Fruit fly (Drosophila melanogaster) whole organism, prepupa: ENCODE data around the gene CG5359.
A peak's percentile ranks its signal among the peaks of the same experiment; 100 is the strongest.

Experiments used
- Blimp-1 ChIP-seq: fragments of 200-800 bp; sonication (Bioruptor generic); optimal IDR thresholded peaks from 3 replicates; lab custom pipeline; 2017; ENCODE audit warnings: missing biosample characterization, missing genetic modification characterization, mild to moderate bottlenecking, moderate library complexity, missing genetic modification reagents
- CG10631 ChIP-seq: fragments of 200-800 bp; sonication (Bioruptor generic); optimal IDR thresholded peaks from 2 replicates; lab custom pipeline; 2016; ENCODE audit warnings: missing biosample characterization, missing genetic modification characterization
- CG10669 ChIP-seq: fragments of 200-800 bp; sonication (Bioruptor generic); optimal IDR thresholded peaks from 3 replicates; lab custom pipeline; 2018; ENCODE audit warnings: missing biosample characterization, mild to moderate bottlenecking, missing genetic modification characterization, moderate library complexity
- CG11294 ChIP-seq: fragments of 200-800 bp; sonication (Bioruptor generic); IDR thresholded peaks from 2 replicates; pipeline ENCODE4 v1.3.6; 2022; ENCODE audit warnings: missing biosample characterization, missing genetic modification characterization
- CG11762 ChIP-seq: fragments of 200-800 bp; sonication (Bioruptor generic); optimal IDR thresholded peaks from 3 replicates; lab custom pipeline; 2016; ENCODE audit warnings: missing biosample characterization, missing genetic modification characterization; ENCODE audit not compliant: insufficient read depth
- CG11902 ChIP-seq: fragments of 200-800 bp; sonication (Bioruptor generic); optimal IDR thresholded peaks from 3 replicates; lab custom pipeline; 2016; ENCODE audit warnings: missing biosample characterization, missing genetic modification characterization
- CG1621 ChIP-seq: fragments of 200-800 bp; sonication (Bioruptor generic); optimal IDR thresholded peaks from 3 replicates; lab custom pipeline; 2018; ENCODE audit warnings: missing biosample characterization, mild to moderate bottlenecking, missing genetic modification characterization
- CG16779 ChIP-seq: fragments of 200-800 bp; sonication (Bioruptor generic); optimal IDR thresholded peaks from 3 replicates; lab custom pipeline; 2017; ENCODE audit warnings: missing biosample characterization, mild to moderate bottlenecking, missing genetic modification characterization
- CG3032 ChIP-seq: fragments of 200-800 bp; optimal IDR thresholded peaks from 2 replicates; lab custom pipeline; 2019; ENCODE audit warnings: missing biosample characterization, mild to moderate bottlenecking, missing genetic modification characterization, moderate library complexity
- CG31627 ChIP-seq: fragments of 200-800 bp; sonication (Bioruptor generic); optimal IDR thresholded peaks from 3 replicates; lab custom pipeline; 2016; ENCODE audit warnings: missing biosample characterization, missing genetic modification characterization
- CG32006 ChIP-seq: fragments of 200-800 bp; sonication (Bioruptor generic); optimal IDR thresholded peaks from 3 replicates; lab custom pipeline; 2017; ENCODE audit warnings: missing biosample characterization, mild to moderate bottlenecking, missing genetic modification characterization
- CG3919 ChIP-seq: fragments of 200-800 bp; sonication (Bioruptor generic); optimal IDR thresholded peaks from 3 replicates; lab custom pipeline; 2016; ENCODE audit warnings: missing biosample characterization, missing genetic modification characterization
- CG4318 ChIP-seq: fragments of 200-800 bp; sonication (Bioruptor generic); optimal IDR thresholded peaks from 3 replicates; lab custom pipeline; 2017; ENCODE audit warnings: missing biosample characterization, mild to moderate bottlenecking, missing genetic modification characterization
- CG6163 ChIP-seq: fragments of 200-800 bp; sonication (Bioruptor generic); IDR thresholded peaks from 3 replicates; pipeline ENCODE4 v1.3.6; 2022; ENCODE audit warnings: missing biosample characterization, missing genetic modification characterization
- CG6276 ChIP-seq: fragments of 200-800 bp; sonication (Bioruptor generic); optimal IDR thresholded peaks from 2 replicates; lab custom pipeline; 2017; ENCODE audit warnings: missing biosample characterization, mild to moderate bottlenecking, missing genetic modification characterization
- CG6808 ChIP-seq: fragments of 200-800 bp; sonication (Bioruptor generic); optimal IDR thresholded peaks from 3 replicates; lab custom pipeline; 2017; ENCODE audit warnings: missing biosample characterization, missing genetic modification characterization, mild to moderate bottlenecking, moderate library complexity, missing genetic modification reagents
- CG6854 ChIP-seq: fragments of 200-800 bp; sonication (Bioruptor generic); optimal IDR thresholded peaks from 2 replicates; lab custom pipeline; 2017; ENCODE audit warnings: missing biosample characterization, mild to moderate bottlenecking, missing genetic modification characterization
- CG7368 ChIP-seq: fragments of 200-800 bp; sonication (Bioruptor generic); optimal IDR thresholded peaks from 3 replicates; lab custom pipeline; 2016; ENCODE audit warnings: missing biosample characterization, missing genetic modification characterization
- CG8119 ChIP-seq: fragments of 200-800 bp; sonication (Bioruptor generic); IDR thresholded peaks from 3 replicates; pipeline ENCODE4 v1.3.6; 2022; ENCODE audit warnings: missing biosample characterization, missing genetic modification characterization
- CG8319 ChIP-seq: fragments of 200-800 bp; sonication (Bioruptor generic); optimal IDR thresholded peaks from 3 replicates; lab custom pipeline; 2016; ENCODE audit warnings: missing biosample characterization, missing genetic modification characterization
- CG9139 ChIP-seq: fragments of 200-800 bp; sonication (Bioruptor generic); optimal IDR thresholded peaks from 3 replicates; lab custom pipeline; 2017; ENCODE audit warnings: missing biosample characterization, mild to moderate bottlenecking, missing genetic modification characterization
- Eip75B ChIP-seq: fragments of 200-800 bp; sonication (Bioruptor generic); optimal IDR thresholded peaks from 3 replicates; lab custom pipeline; 2016; ENCODE audit warnings: missing biosample characterization, missing genetic modification characterization
- Eip78C ChIP-seq: fragments of 200-800 bp; sonication (Bioruptor generic); peaks from one replicate; lab custom pipeline; 2016; ENCODE audit warnings: missing biosample characterization, missing genetic modification characterization
- Eip93F ChIP-seq: fragments of 200-800 bp; sonication (Bioruptor generic); optimal IDR thresholded peaks from 2 replicates; lab custom pipeline; 2016; ENCODE audit warnings: missing biosample characterization, mild to moderate bottlenecking, missing genetic modification characterization
- Ets21C ChIP-seq: fragments of 200-800 bp; sonication (Bioruptor generic); optimal IDR thresholded peaks from 3 replicates; lab custom pipeline; 2016; ENCODE audit warnings: missing biosample characterization, missing genetic modification characterization
- Ets96B ChIP-seq: fragments of 200-800 bp; optimal IDR thresholded peaks from 2 replicates; lab custom pipeline; 2019; ENCODE audit warnings: missing biosample characterization, mild to moderate bottlenecking, missing genetic modification characterization, moderate library complexity
- Gug ChIP-seq: fragments of 200-800 bp; sonication (Bioruptor generic); IDR thresholded peaks from 2 replicates; pipeline ENCODE4 v1.3.6; 2022; ENCODE audit warnings: missing biosample characterization, missing genetic modification characterization
- Hr39 ChIP-seq: fragments of 200-800 bp; sonication (Bioruptor generic); optimal IDR thresholded peaks from 2 replicates; lab custom pipeline; 2016; ENCODE audit warnings: missing biosample characterization, missing genetic modification characterization
- Hr4 ChIP-seq: fragments of 200-800 bp; sonication (Bioruptor generic); optimal IDR thresholded peaks from 3 replicates; lab custom pipeline; 2016; ENCODE audit warnings: missing biosample characterization, missing genetic modification characterization
- Lpt ChIP-seq: fragments of 200-800 bp; sonication (Bioruptor generic); optimal IDR thresholded peaks from 3 replicates; lab custom pipeline; 2016; ENCODE audit warnings: missing biosample characterization, missing genetic modification characterization
- Met ChIP-seq: fragments of 200-800 bp; sonication (Bioruptor generic); optimal IDR thresholded peaks from 3 replicates; lab custom pipeline; 2016; ENCODE audit warnings: missing biosample characterization, missing genetic modification characterization
- OdsH ChIP-seq: fragments of 200-800 bp; sonication (Bioruptor generic); optimal IDR thresholded peaks from 3 replicates; lab custom pipeline; 2016; ENCODE audit warnings: missing biosample characterization, missing genetic modification characterization
- Sox14 ChIP-seq: fragments of 200-800 bp; sonication (Bioruptor generic); optimal IDR thresholded peaks from 3 replicates; lab custom pipeline; 2016; ENCODE audit warnings: missing biosample characterization, missing genetic modification characterization
- Sox15 ChIP-seq: fragments of 200-800 bp; sonication (Bioruptor generic); optimal IDR thresholded peaks from 3 replicates; lab custom pipeline; 2016; ENCODE audit warnings: missing biosample characterization, missing genetic modification characterization
- achi ChIP-seq: fragments of 200-800 bp; sonication (Bioruptor generic); optimal IDR thresholded peaks from 3 replicates; lab custom pipeline; 2016; ENCODE audit warnings: missing biosample characterization, missing genetic modification characterization
- acj6 ChIP-seq: fragments of 200-800 bp; sonication (Bioruptor generic); optimal IDR thresholded peaks from 3 replicates; lab custom pipeline; 2016; ENCODE audit warnings: missing biosample characterization, missing genetic modification characterization
- cyc ChIP-seq: fragments of 200-800 bp; sonication (Bioruptor generic); optimal IDR thresholded peaks from 3 replicates; lab custom pipeline; 2016; ENCODE audit warnings: missing biosample characterization, missing genetic modification characterization
- dac ChIP-seq: fragments of 200-800 bp; sonication (Bioruptor generic); optimal IDR thresholded peaks from 2 replicates; lab custom pipeline; 2017; ENCODE audit warnings: missing biosample characterization, mild to moderate bottlenecking, missing genetic modification characterization
- dsx ChIP-seq: fragments of 200-800 bp; optimal IDR thresholded peaks from 3 replicates; lab custom pipeline; 2019; ENCODE audit warnings: missing biosample characterization, mild to moderate bottlenecking, missing genetic modification characterization, moderate library complexity; ENCODE audit not compliant: poor library complexity, severe bottlenecking
- eg ChIP-seq: fragments of 200-800 bp; sonication (Bioruptor generic); IDR thresholded peaks from 3 replicates; pipeline ENCODE4 v1.3.6; 2022; ENCODE audit warnings: missing biosample characterization, missing genetic modification characterization
- esn ChIP-seq: fragments of 200-800 bp; sonication (Bioruptor generic); optimal IDR thresholded peaks from 2 replicates; lab custom pipeline; 2016; ENCODE audit warnings: missing biosample characterization, mild to moderate bottlenecking, missing genetic modification characterization, moderate library complexity
- fd59A ChIP-seq: fragments of 200-800 bp; sonication (Bioruptor generic); optimal IDR thresholded peaks from 2 replicates; lab custom pipeline; 2017; ENCODE audit warnings: missing biosample characterization, mild to moderate bottlenecking, missing genetic modification characterization, missing genetic modification reagents
- fd85E ChIP-seq: fragments of 200-800 bp; sonication (Bioruptor generic); optimal IDR thresholded peaks from 3 replicates; lab custom pipeline; 2016; ENCODE audit warnings: missing biosample characterization, missing genetic modification characterization
- lz ChIP-seq: fragments of 200-800 bp; sonication (Bioruptor generic); optimal IDR thresholded peaks from 3 replicates; lab custom pipeline; 2016; ENCODE audit warnings: missing biosample characterization, missing genetic modification characterization
- net ChIP-seq: fragments of 200-800 bp; sonication (Bioruptor generic); optimal IDR thresholded peaks from 3 replicates; lab custom pipeline; 2016; ENCODE audit warnings: missing biosample characterization, missing genetic modification characterization
- pdm3 ChIP-seq: fragments of 200-800 bp; sonication (Bioruptor generic); optimal IDR thresholded peaks from 3 replicates; lab custom pipeline; 2016; ENCODE audit warnings: missing biosample characterization, missing genetic modification characterization
- salr ChIP-seq, 2 experiments: fragments of 200-800 bp; sonication (Bioruptor generic); optimal IDR thresholded peaks; 3 replicates each; lab custom pipeline; 2016 to 2018; ENCODE audit warnings: missing biosample characterization in 2 of 2, missing genetic modification characterization in 2 of 2, mild to moderate bottlenecking in 1 of 2
- spab ChIP-seq: fragments of 200-800 bp; sonication (Bioruptor generic); optimal IDR thresholded peaks from 2 replicates; lab custom pipeline; 2017; ENCODE audit warnings: missing biosample characterization, mild to moderate bottlenecking, missing genetic modification characterization, missing genetic modification reagents
- ss ChIP-seq, 2 experiments: fragments of 200-800 bp; sonication (Bioruptor generic); optimal IDR thresholded peaks; 2 replicates in 1 of 2; 3 replicates in 1 of 2; lab custom pipeline; 2017 to 2018; ENCODE audit warnings: mild to moderate bottlenecking in 2 of 2, missing biosample characterization in 2 of 2, missing genetic modification characterization in 2 of 2, moderate library complexity in 1 of 2
- svp ChIP-seq: fragments of 200-800 bp; sonication (Bioruptor generic); peaks from one replicate; lab custom pipeline; 2016; ENCODE audit warnings: missing biosample characterization, missing genetic modification characterization
- vri ChIP-seq: fragments of 200-800 bp; sonication (Bioruptor generic); optimal IDR thresholded peaks from 3 replicates; lab custom pipeline; 2016; ENCODE audit warnings: missing biosample characterization, mild to moderate bottlenecking, missing genetic modification characterization

Gene CG5359

dm6 chr3R:9966109-9966701 lies 34.9 kb downstream of the CG5359 start:
- TF ChIP-seq CG11294 (GFP tag; lab: Robert Waterston, UW) (no peak), Gug (GFP tag; lab: Robert Waterston, UW) (peak; percentile 51), cyc (GFP tag; lab: Kevin White, UChicago) (peak; percentile 26), ss (GFP tag; optimal IDR thresholded peaks at IDR 0.05; lab: Kevin White, UChicago) (peak; percentile 85 to 92), CG16779 (tag; lab: Kevin White, UChicago) (peak; percentile 40), fd59A (GFP tag; lab: Kevin White, UChicago) (peak; percentile 80), CG8319 (GFP tag; lab: Kevin White, UChicago) (peak; percentile 47), net (GFP tag; lab: Kevin White, UChicago) (peak; percentile 53), eg (GFP tag; lab: Robert Waterston, UW) (0 out of 3 replicates have a peak, but pooled peaks have one; percentile 36), achi (peak; percentile 67), dsx (GFP tag; lab: Kevin White, UChicago) (peak; percentile 85), Eip75B (GFP tag; lab: Kevin White, UChicago) (peak; percentile 85), CG4318 (peak; percentile 27), salr (GFP tag; optimal IDR thresholded peaks at IDR 0.05; lab: Kevin White, UChicago) (peak; percentile 53 to 68), Eip78C (GFP tag; lab: Kevin White, UChicago) (peak; percentile 93), CG11762 (GFP tag; lab: Kevin White, UChicago) (peak; percentile 51), svp (GFP tag; lab: Kevin White, UChicago) (peak; percentile 41), dac (GFP tag; lab: Kevin White, UChicago) (no peak), acj6 (GFP tag; lab: Kevin White, UChicago) (peak; percentile 51), OdsH (GFP tag; lab: Kevin White, UChicago) (peak; percentile 64), CG10631 (GFP tag; lab: Kevin White, UChicago) (peak; percentile 80), vri (GFP tag; lab: Kevin White, UChicago) (no peak), Lpt (GFP tag; lab: Kevin White, UChicago) (peak; percentile 29), Sox14 (peak; percentile 67), CG6808 (GFP tag; lab: Kevin White, UChicago) (peak; percentile 81), Hr39 (GFP tag; lab: Kevin White, UChicago) (no peak), Ets21C (GFP tag; lab: Kevin White, UChicago) (no peak), CG11902 (no peak), CG8119 (GFP tag; lab: Robert Waterston, UW) (peak; percentile 68), CG6163 (GFP tag; lab: Robert Waterston, UW) (peak; percentile 71; the same call in 2 of the 3 replicates), CG9139 (peak; percentile 80), CG1621 (tag; lab: Kevin White, UChicago) (peak; percentile 81), CG3919 (GFP tag; lab: Kevin White, UChicago) (peak; percentile 78), CG6854 (GFP tag; lab: Kevin White, UChicago) (no peak), Met (GFP tag; lab: Kevin White, UChicago) (peak; percentile 34), CG31627 (GFP tag; lab: Kevin White, UChicago) (no peak), pdm3 (peak; percentile 65), CG6276 (peak; percentile 43), spab (GFP tag; lab: Kevin White, UChicago) (peak; percentile 88), Eip93F (GFP tag; lab: Kevin White, UChicago) (no peak), CG10669 (GFP tag; lab: Kevin White, UChicago) (peak; percentile 88), lz (GFP tag; lab: Kevin White, UChicago) (peak; percentile 29), CG7368 (GFP tag; lab: Kevin White, UChicago) (peak; percentile 28), Sox15 (GFP tag; lab: Kevin White, UChicago) (peak; percentile 19), Hr4 (peak; percentile 44), Ets96B (tag; lab: Kevin White, UChicago) (peak; percentile 90), CG3032 (tag; lab: Kevin White, UChicago) (peak; percentile 91), esn (GFP tag; lab: Kevin White, UChicago) (peak; percentile 36), fd85E (no peak), Blimp-1 (GFP tag; lab: Kevin White, UChicago) (no peak), CG32006 (peak; percentile 58)
